Fruit fly (Drosophila melanogaster) whole organism, pupa: ENCODE results near the gene CG32192.

Experiments
- CG10348 ChIP-seq: fragments of 200-800 bp; sonication (Bioruptor generic); IDR thresholded peaks from 2 replicates; pipeline ENCODE4 v1.3.6; 2022; ENCODE audit warnings: missing biosample characterization, missing genetic modification characterization
- CG12605 ChIP-seq: fragments of 200-800 bp; sonication (Bioruptor generic); IDR thresholded peaks from 2 replicates; pipeline ENCODE4 v1.3.6; 2022; ENCODE audit warnings: missing biosample characterization, missing genetic modification characterization
- CG14655 ChIP-seq: fragments of 200-800 bp; sonication (Bioruptor generic); optimal IDR thresholded peaks from 3 replicates; lab custom pipeline; 2017; ENCODE audit warnings: mild to moderate bottlenecking, missing biosample characterization, missing genetic modification reagents, missing genetic modification characterization
- CG15710 ChIP-seq: fragments of 200-800 bp; sonication (Bioruptor generic); optimal IDR thresholded peaks from 2 replicates; lab custom pipeline; 2018; ENCODE audit warnings: missing biosample characterization, mild to moderate bottlenecking, missing genetic modification characterization, moderate library complexity
- CG34367 ChIP-seq: fragments of 200-800 bp; sonication (Bioruptor generic); optimal IDR thresholded peaks from 2 replicates; lab custom pipeline; 2018; ENCODE audit warnings: missing biosample characterization, mild to moderate bottlenecking, missing genetic modification characterization
- CG4496 ChIP-seq: fragments of 200-800 bp; sonication (Bioruptor generic); IDR thresholded peaks from 3 replicates; pipeline ENCODE4 v1.3.6; 2022; ENCODE audit warnings: missing biosample characterization, missing genetic modification characterization
- CG8301 ChIP-seq: fragments of 200-800 bp; sonication (Bioruptor generic); optimal IDR thresholded peaks from 2 replicates; lab custom pipeline; 2018; ENCODE audit warnings: missing biosample characterization, mild to moderate bottlenecking, missing genetic modification characterization
- CG9948 ChIP-seq: fragments of 200-800 bp; sonication (Bioruptor generic); optimal IDR thresholded peaks from 2 replicates; lab custom pipeline; 2018; ENCODE audit warnings: missing biosample characterization, mild to moderate bottlenecking, missing genetic modification characterization, moderate library complexity
- Pif1A ChIP-seq: fragments of 200-800 bp; sonication (Bioruptor generic); optimal IDR thresholded peaks from 3 replicates; lab custom pipeline; 2016; ENCODE audit warnings: missing biosample characterization, missing genetic modification characterization
- Pif1B ChIP-seq: fragments of 200-800 bp; sonication (Bioruptor generic); optimal IDR thresholded peaks from 3 replicates; lab custom pipeline; 2016; ENCODE audit warnings: missing biosample characterization, missing genetic modification characterization
- Snoo ChIP-seq: fragments of 200-800 bp; sonication (Bioruptor generic); optimal IDR thresholded peaks from 3 replicates; lab custom pipeline; 2017; ENCODE audit warnings: missing biosample characterization, mild to moderate bottlenecking, missing genetic modification characterization, inconsistent platforms
- fd96Ca ChIP-seq: fragments of 200-800 bp; sonication (Bioruptor generic); IDR thresholded peaks from 3 replicates; pipeline ENCODE4 v1.3.6; 2022; ENCODE audit warnings: missing biosample characterization, missing genetic modification characterization
- gl ChIP-seq: fragments of 200-800 bp; sonication (Bioruptor generic); optimal IDR thresholded peaks from 2 replicates; lab custom pipeline; 2018; ENCODE audit warnings: missing biosample characterization, mild to moderate bottlenecking, missing genetic modification characterization
- rn ChIP-seq: fragments of 200-800 bp; sonication (Bioruptor generic); IDR thresholded peaks from 2 replicates; pipeline ENCODE4 v1.3.6; 2022; ENCODE audit warnings: missing biosample characterization, missing genetic modification characterization

- TF ChIP-seq CG4496 (GFP tag; lab: Robert Waterston, UW) = 0 out of 3 replicates have a peak, but pooled peaks have one; percentile 47
- TF ChIP-seq CG10348 (GFP tag; lab: Robert Waterston, UW) = no peak
- TF ChIP-seq CG12605 (GFP tag; lab: Robert Waterston, UW) = no peak
- no peak for TF ChIP-seq Pif1B (GFP tag; lab: Kevin White, UChicago)
- TF ChIP-seq fd96Ca = no peak; the same call in 1 of the 3 replicates
- TF ChIP-seq Snoo (tag; lab: Kevin White, UChicago) = no peak
- TF ChIP-seq CG15710 (tag; lab: Kevin White, UChicago) = no peak
- no peak for TF ChIP-seq CG9948 (tag; lab: Kevin White, UChicago)
- TF ChIP-seq CG34367 (tag; lab: Kevin White, UChicago) = no peak
- peak; percentile 67 for TF ChIP-seq CG8301 (tag; lab: Kevin White, UChicago)
- TF ChIP-seq rn (GFP tag; lab: Robert Waterston, UW) = no peak
- TF ChIP-seq CG14655 (GFP tag; lab: Kevin White, UChicago) = peak; percentile 74
- TF ChIP-seq gl = no peak
- no peak for TF ChIP-seq Pif1A (GFP tag; lab: Kevin White, UChicago)
Observed at dm6 chr3L:18076649-18077048, 36.5 kb downstream of the CG32192 start.
